Worm (Caenorhabditis elegans) whole organism, late embryonic: Measurements from ENCODE around the gene cyp-33E2.

Experiments used
- F13H6.1 ChIP-seq: sonication (generic microtip); optimal IDR thresholded peaks from 2 replicates; lab custom pipeline; 2016; ENCODE audit warnings: missing genetic modification characterization, missing compliant biosample characterization
- ama-1 ChIP-seq: fragments of 150-350 bp; optimal IDR thresholded peaks from 2 replicates; lab custom pipeline; 2014
- dve-1 ChIP-seq: sonication (generic microtip); optimal IDR thresholded peaks from 2 replicates; lab custom pipeline; 2017; ENCODE audit warnings: antibody characterized with exemption, mild to moderate bottlenecking, missing genetic modification characterization, missing compliant biosample characterization
- hlh-6 ChIP-seq: sonication (generic microtip); optimal IDR thresholded peaks from 2 replicates; lab custom pipeline; 2016; ENCODE audit warnings: missing genotype, missing genetic modification characterization, missing compliant biosample characterization
- nfya-1 ChIP-seq: sonication (generic microtip); optimal IDR thresholded peaks from 2 replicates; lab custom pipeline; 2017; ENCODE audit warnings: missing genetic modification characterization, mild to moderate bottlenecking, missing compliant biosample characterization, antibody characterized with exemption, moderate library complexity
- pax-1 ChIP-seq: fragments of 150-350 bp; optimal IDR thresholded peaks from 2 replicates; lab custom pipeline; 2014; ENCODE audit warnings: missing biosample characterization, missing genetic modification characterization
- pha-2 ChIP-seq: sonication (generic microtip); optimal IDR thresholded peaks from 2 replicates; lab custom pipeline; 2017; ENCODE audit warnings: mild to moderate bottlenecking, missing genetic modification characterization, missing compliant biosample characterization
- unc-3 ChIP-seq, 2 experiments: fragments of 200-800 bp in 1 of 2; sonication (Bioruptor generic) in 1 of 2; sonication (generic microtip) in 1 of 2; conservative IDR thresholded peaks in 1 of 2; optimal IDR thresholded peaks in 1 of 2; 2 replicates each; pipeline versions ENCODE4 v1.3.6 to Lab custom; 2016 to 2022; ENCODE audit warnings: missing compliant biosample characterization in 2 of 2, missing genetic modification characterization in 2 of 2, missing genetic modification reagents in 1 of 2
- unc-55 ChIP-seq: sonication (generic microtip); optimal IDR thresholded peaks from 2 replicates; lab custom pipeline; 2017; ENCODE audit warnings: missing biosample characterization, missing genetic modification reagents, missing genetic modification characterization
- zip-5 ChIP-seq: sonication (generic microtip); optimal IDR thresholded peaks from 2 replicates; lab custom pipeline; 2016; ENCODE audit warnings: missing genetic modification characterization, missing compliant biosample characterization

- TF ChIP-seq pha-2 (no peak), unc-55 (no peak), ama-1 (lab: Kevin White, UChicago) (no peak), pax-1 (tag; lab: Kevin White, UChicago) (no peak), hlh-6 (tag; lab: Kevin White, UChicago) (no peak), unc-3 (GFP tag; conservative IDR thresholded peaks at IDR 0.05; lab: Robert Waterston, UW) (no peak), unc-3 (tag; optimal IDR thresholded peaks at IDR 0.05; lab: Kevin White, UChicago) (no peak), dve-1 (tag; lab: Kevin White, UChicago) (no peak), zip-5 (tag; lab: Kevin White, UChicago) (no peak), F13H6.1 (tag; lab: Kevin White, UChicago) (no peak), nfya-1 (tag; lab: Kevin White, UChicago) (no peak)
These were observed 11.3 kb upstream of the cyp-33E2 start, which contains the start of gene Y59H11AR.4 for ce11 chrIV:8600712-8601330.
